Fruit fly (Drosophila melanogaster): ENCODE data around the gene CG1146.

CG1146 gene

dm6 chr3L:2467424-2467838 is 21.2 kb upstream of the CG1146 start (continued):
- TF ChIP-seq Dek (tag; optimal IDR thresholded peaks at IDR 0.05) (peak; percentile 8), Max (GFP tag; optimal IDR thresholded peaks at IDR 0.05) (peak; percentile 64), gcm (GFP tag; optimal IDR thresholded peaks at IDR 0.05) (peak; percentile 69), CG1602 (GFP tag; optimal IDR thresholded peaks at IDR 0.05) (peak; percentile 39), ro (GFP tag; IDR thresholded peaks at IDR 0.05) (no peak), CG5245 (GFP tag; optimal IDR thresholded peaks at IDR 0.05) (peak; percentile 63), pita (GFP tag; optimal IDR thresholded peaks at IDR 0.05) (no peak), da (GFP tag; optimal IDR thresholded peaks at IDR 0.05) (peak; percentile 42), ara (GFP tag; IDR thresholded peaks at IDR 0.05) (peak; percentile 54; the same call in 1 of the 2 replicates), Eip74EF (GFP tag; optimal IDR thresholded peaks at IDR 0.05) (peak in 1 of 2 experiments; percentile 59), CG1603 (tag; optimal IDR thresholded peaks at IDR 0.05) (peak; percentile 25), CG1024 (GFP tag; IDR thresholded peaks at IDR 0.05) (0 out of 2 replicates have a peak, but pooled peaks have one; percentile 9), CG17802 (tag; optimal IDR thresholded peaks at IDR 0.05) (peak; percentile 34), CG10209 (GFP tag; optimal IDR thresholded peaks at IDR 0.05) (peak; percentile 55), stc (GFP tag; IDR thresholded peaks at IDR 0.05) (peak; percentile 66), Elba2 (GFP tag; optimal IDR thresholded peaks at IDR 0.05) (peak; percentile 43), CG10543 (GFP tag; optimal IDR thresholded peaks at IDR 0.05) (no peak), Trl (optimal IDR thresholded peaks at IDR 0.05) (no peak), Trl (GFP tag; optimal IDR thresholded peaks at IDR 0.05) (peak; percentile 18), CG33557 (GFP tag; optimal IDR thresholded peaks at IDR 0.05) (peak; percentile 38), Hmx (GFP tag; optimal IDR thresholded peaks at IDR 0.05) (peak; percentile 46), CG6175 (GFP tag; IDR thresholded peaks at IDR 0.05) (no peak), Fer2 (tag; optimal IDR thresholded peaks at IDR 0.05) (no peak), Optix (GFP tag; IDR thresholded peaks at IDR 0.05) (no peak), CG10366 (GFP tag; IDR thresholded peaks at IDR 0.05) (peak; percentile 52), CG17385 (GFP tag; optimal IDR thresholded peaks at IDR 0.05) (peak; percentile 54), NC2β (GFP tag; optimal IDR thresholded peaks at IDR 0.05) (peak; percentile 60), bsh (GFP tag; optimal IDR thresholded peaks at IDR 0.05) (peak; percentile 35 to 62), CG32767 (GFP tag; IDR thresholded peaks at IDR 0.05) (peak; percentile 56; the same call in 1 of the 2 replicates), inv (GFP tag; IDR thresholded peaks at IDR 0.05; ENCODE audit: partially characterized antibody) (no peak), CG14710 (tag; optimal IDR thresholded peaks at IDR 0.05) (peak; percentile 79), aop (GFP tag; IDR thresholded peaks at IDR 0.05) (no peak), tll (GFP tag; optimal IDR thresholded peaks at IDR 0.05) (peak in 1 of 2 experiments; percentile 33), CG10654 (GFP tag; optimal IDR thresholded peaks at IDR 0.05) (peak; percentile 43), CG9727 (GFP tag; optimal IDR thresholded peaks at IDR 0.05) (peak; percentile 81), CG14860 (GFP tag; IDR thresholded peaks at IDR 0.05; ENCODE audit: partially characterized antibody) (no peak), CG4820 (GFP tag; optimal IDR thresholded peaks at IDR 0.05) (peak; percentile 77), Vsx1 (GFP tag; optimal IDR thresholded peaks at IDR 0.05) (peak; percentile 46), CG2129 (GFP tag; IDR thresholded peaks at IDR 0.05; ENCODE audit: partially characterized antibody) (no peak), ERR (GFP tag; optimal IDR thresholded peaks at IDR 0.05) (no peak), ham (GFP tag; IDR thresholded peaks at IDR 0.05) (no peak), vnd (GFP tag; IDR thresholded peaks at IDR 0.05; ENCODE audit: partially characterized antibody) (no peak), danr (GFP tag; IDR thresholded peaks at IDR 0.05) (no peak), Dad (GFP tag; optimal IDR thresholded peaks at IDR 0.05) (peak; percentile 35), hkb (optimal IDR thresholded peaks at IDR 0.05) (no peak), hkb (GFP tag; IDR thresholded peaks at IDR 0.05) (peak; percentile 66), seq (GFP tag; IDR thresholded peaks at IDR 0.05) (0 out of 2 replicates have a peak, but pooled peaks have one; percentile 52), Usf (GFP tag; optimal IDR thresholded peaks at IDR 0.05) (peak; percentile 5), Nf-YA (GFP tag; IDR thresholded peaks at IDR 0.05) (peak; percentile 57), CG9797 (GFP tag; optimal IDR thresholded peaks at IDR 0.05) (no peak), salm (tag; optimal IDR thresholded peaks at IDR 0.05) (peak; percentile 49)
